Worm (Caenorhabditis elegans): ENCODE measurements around the gene ttr-18.

The ttr-18 gene

DNA sequence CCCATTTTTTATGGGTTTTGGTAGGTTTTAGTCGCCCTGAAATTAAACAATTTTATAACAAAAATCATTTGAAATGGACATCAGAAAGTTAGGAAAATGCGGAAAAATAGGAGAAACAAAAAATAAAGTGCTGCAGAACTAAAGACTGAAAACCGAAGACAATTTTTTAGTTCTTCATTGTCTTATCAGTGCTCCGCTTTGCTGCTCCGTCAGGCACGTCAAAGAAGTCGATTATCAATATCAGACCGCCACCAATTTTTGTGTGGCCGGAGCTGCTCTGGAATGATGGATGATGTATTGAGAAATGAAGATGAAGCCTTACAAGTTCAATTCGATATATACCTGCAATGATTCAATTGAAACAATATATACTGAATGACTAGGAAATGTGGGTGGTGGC lies 48.1 kb downstream of the ttr-18 start, which contains the start of gene vha-6:
Gene vha-6, minus strand, starts transcription at position 36 of the 400 bp plus-strand sequence.
- TF ChIP-seq ama-1 (optimal IDR thresholded peaks at IDR 0.05) (no peak), pes-1 (GFP tag; IDR thresholded peaks at IDR 0.05) (no peak), scrt-1 (GFP tag; IDR thresholded peaks at IDR 0.05) (no peak), hmg-4 (GFP tag; optimal IDR thresholded peaks at IDR 0.05) (no peak), tbx-11 (GFP tag; IDR thresholded peaks at IDR 0.05) (no peak)
